Fruit fly (Drosophila melanogaster) whole organism, wandering third instar larva: Measurements from ENCODE around the gene bbg.

Source experiments
- Abd-B ChIP-seq: fragments of >200 bp; optimal IDR thresholded peaks from 2 replicates; lab custom pipeline; 2017; ENCODE audit warnings: missing biosample characterization, missing genetic modification characterization
- Hnf4 ChIP-seq: fragments of 200-800 bp; sonication (Bioruptor generic); optimal IDR thresholded peaks from 2 replicates; lab custom pipeline; 2016; ENCODE audit warnings: missing biosample characterization, mild to moderate bottlenecking, missing genetic modification characterization
- Hr83 ChIP-seq: fragments of 200-300 bp; sonication (Bioruptor generic); optimal IDR thresholded peaks from 2 replicates; lab custom pipeline; 2016; ENCODE audit warnings: missing biosample characterization, mild to moderate bottlenecking, missing genetic modification characterization, moderate library complexity; ENCODE audit not compliant: poor library complexity, severe bottlenecking
- Mio ChIP-seq: sonication (Bioruptor generic); optimal IDR thresholded peaks from 2 replicates; lab custom pipeline; 2016; ENCODE audit warnings: missing biosample characterization, missing genetic modification characterization
- OdsH ChIP-seq: fragments of 200-800 bp; sonication (Bioruptor generic); optimal IDR thresholded peaks from 2 replicates; lab custom pipeline; 2016; ENCODE audit warnings: missing biosample characterization, mild to moderate bottlenecking, missing genetic modification characterization
- br ChIP-seq: fragments of 200-800 bp; sonication (Bioruptor generic); optimal IDR thresholded peaks from 2 replicates; lab custom pipeline; 2016; ENCODE audit warnings: missing biosample characterization, missing genetic modification characterization
- ey ChIP-seq: fragments of 200-800 bp; sonication (Bioruptor generic); optimal IDR thresholded peaks from 2 replicates; lab custom pipeline; 2016; ENCODE audit warnings: missing biosample characterization, missing genetic modification characterization
- foxo ChIP-seq, 2 experiments: fragments of 200-800 bp; sonication (Bioruptor generic); optimal IDR thresholded peaks; 2 replicates in 1 of 2; 3 replicates in 1 of 2; lab custom pipeline; 2016 to 2017; ENCODE audit warnings: missing biosample characterization in 2 of 2, missing genetic modification characterization in 2 of 2
- pan ChIP-seq: fragments of >200 bp; optimal IDR thresholded peaks from 2 replicates; lab custom pipeline; 2017
- usp ChIP-seq: fragments of >200 bp; optimal IDR thresholded peaks from 2 replicates; lab custom pipeline; 2017; ENCODE audit warnings: missing biosample characterization, missing genetic modification characterization

dm6 chr3L:14513286-14513685 lies 22.8 kb downstream of the bbg start:
- TF ChIP-seq usp (GFP tag; lab: Kevin White, UChicago) (no peak), pan (lab: Kevin White, UChicago) (no peak), Hr83 (no peak), Abd-B (GFP tag; lab: Kevin White, UChicago) (no peak), Mio (GFP tag; lab: Kevin White, UChicago) (no peak), br (no peak), Hnf4 (no peak), OdsH (GFP tag; lab: Kevin White, UChicago) (no peak), ey (GFP tag; lab: Kevin White, UChicago) (no peak), foxo (GFP tag; optimal IDR thresholded peaks at IDR 0.05; lab: Kevin White, UChicago) (no peak)
